Fruit fly (Drosophila melanogaster) whole organism: ENCODE data around the gene SkpC.

ENCODE experiments used
- CG8478 ChIP-seq: fragments of >200 bp; optimal IDR thresholded peaks from 2 replicates; lab custom pipeline; 2018; ENCODE audit warnings: inconsistent platforms
- EcR ChIP-seq, 2 experiments: fragments of >200 bp; optimal IDR thresholded peaks; 2 replicates each; lab custom pipeline; 2017; ENCODE audit warnings: missing biosample characterization in 2 of 2, missing genetic modification characterization in 2 of 2, missing genetic modification reagents in 2 of 2
- pan ChIP-seq: fragments of >200 bp; optimal IDR thresholded peaks from 2 replicates; lab custom pipeline; 2017
- psq ChIP-seq: fragments of >200 bp; optimal IDR thresholded peaks from 2 replicates; lab custom pipeline; 2017
- usp ChIP-seq: fragments of >200 bp; optimal IDR thresholded peaks from 2 replicates; lab custom pipeline; 2017; ENCODE audit warnings: missing biosample characterization, missing genetic modification characterization, mixed read lengths

dm6 chrX:19775055-19775645, 40.7 kb upstream of the SkpC start:
- TF ChIP-seq psq (no peak), EcR (GFP tag; optimal IDR thresholded peaks at IDR 0.05; lab: Kevin White, UChicago) (no peak), CG8478 (no peak), pan (no peak), usp (GFP tag; lab: Kevin White, UChicago) (no peak)
